Worm (Caenorhabditis elegans) whole organism, L4/young adult: Measurements from ENCODE around the gene pals-39.

Source experiments
- W03F9.2 ChIP-seq: fragments of 150-350 bp; optimal IDR thresholded peaks from 2 replicates; lab custom pipeline; 2014; ENCODE audit warnings: missing biosample characterization, missing genetic modification characterization
- dao-5 ChIP-seq: sonication (generic microtip); optimal IDR thresholded peaks from 2 replicates; lab custom pipeline; 2016; ENCODE audit warnings: missing genotype, missing genetic modification characterization, moderate library complexity, missing compliant biosample characterization
- him-1 ChIP-seq: sonication (generic microtip); optimal IDR thresholded peaks from 2 replicates; lab custom pipeline; 2016; ENCODE audit warnings: missing genotype, missing genetic modification reagents, missing genetic modification characterization, missing compliant biosample characterization

DNA sequence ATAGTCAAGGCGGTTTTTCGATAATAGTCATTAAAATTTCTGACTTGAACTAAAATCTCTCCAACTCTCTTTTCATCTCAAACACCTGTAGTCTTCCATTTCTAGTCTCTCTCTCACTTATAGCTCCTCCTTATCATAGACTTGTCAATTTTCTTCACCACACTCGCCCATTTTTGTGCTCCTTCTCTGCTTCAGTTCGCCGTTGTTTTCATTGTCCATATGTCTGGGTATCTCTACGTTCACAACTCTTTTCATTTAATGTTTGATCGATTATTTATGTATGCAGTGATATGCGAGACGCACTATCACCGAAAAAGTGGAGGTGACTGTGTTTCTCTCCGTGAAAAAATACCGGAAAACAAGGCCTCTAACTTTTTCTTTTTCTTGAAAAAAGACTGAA lies 24.1 kb upstream of the pals-39 start:
- no peak for TF ChIP-seq him-1 (tag; lab: Kevin White, UChicago)
- TF ChIP-seq W03F9.2, result peak; percentile 30
- no peak for TF ChIP-seq dao-5 (tag; lab: Kevin White, UChicago)
